Worm (Caenorhabditis elegans): ENCODE data around the gene gbb-2.

DNA sequence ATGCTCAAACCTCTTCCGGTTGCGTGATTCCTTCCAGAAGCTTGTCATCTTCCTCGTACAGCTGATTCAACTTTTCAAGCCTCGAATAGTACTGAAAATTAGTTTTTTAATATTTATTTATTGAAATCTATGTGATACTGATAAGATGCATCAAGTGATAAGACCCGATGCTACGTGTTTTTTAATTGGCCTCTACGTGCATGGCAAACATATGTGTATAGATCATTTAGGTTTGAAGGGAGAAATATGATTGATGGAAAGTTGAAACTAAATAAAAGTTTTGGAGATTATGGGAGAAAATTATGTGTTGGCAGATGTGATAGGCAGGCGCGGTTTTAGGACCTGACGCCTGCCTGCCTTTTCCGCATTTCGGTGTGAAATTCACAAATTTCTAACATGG lies 37.7 kb upstream of the gbb-2 start:
- no peak for TF ChIP-seq ztf-4 (tag; optimal IDR thresholded peaks at IDR 0.05)
- TF ChIP-seq blmp-1 (tag; optimal IDR thresholded peaks at IDR 0.05): no peak
- no peak for TF ChIP-seq lsy-2 (tag; optimal IDR thresholded peaks at IDR 0.05)
